Fruit fly (Drosophila melanogaster) whole organism, adult: ENCODE results near the gene CG3618.

Experiments used
- CG11617 ChIP-seq: fragments of 200-800 bp; sonication (Bioruptor generic); optimal IDR thresholded peaks from 2 replicates; lab custom pipeline; 2017; ENCODE audit warnings: mild to moderate bottlenecking, missing biosample characterization, missing genetic modification reagents, missing genetic modification characterization
- CG12768 ChIP-seq: fragments of 200-800 bp; sonication (Bioruptor generic); optimal IDR thresholded peaks from 2 replicates; lab custom pipeline; 2017; ENCODE audit warnings: missing biosample characterization, missing genetic modification characterization, mild to moderate bottlenecking, moderate library complexity, missing genetic modification reagents
- CG14711 ChIP-seq: fragments of 200-800 bp; sonication (Bioruptor generic); optimal IDR thresholded peaks from 2 replicates; lab custom pipeline; 2018; ENCODE audit warnings: missing biosample characterization, mild to moderate bottlenecking, missing genetic modification characterization, moderate library complexity
- CG1620 ChIP-seq: fragments of 200-800 bp; sonication (Bioruptor generic); optimal IDR thresholded peaks from 2 replicates; lab custom pipeline; 2016; ENCODE audit warnings: missing biosample characterization, missing genetic modification characterization
- CG33017 ChIP-seq: fragments of 200-800 bp; sonication (Bioruptor generic); optimal IDR thresholded peaks from 2 replicates; lab custom pipeline; 2018; ENCODE audit warnings: missing biosample characterization, mild to moderate bottlenecking, missing genetic modification characterization, moderate library complexity
- CG5204 ChIP-seq: fragments of 200-800 bp; sonication (Bioruptor generic); optimal IDR thresholded peaks from 2 replicates; lab custom pipeline; 2016; ENCODE audit warnings: missing biosample characterization, missing genetic modification characterization
- CG7045 ChIP-seq: fragments of 200-800 bp; sonication (Bioruptor generic); optimal IDR thresholded peaks from 2 replicates; lab custom pipeline; 2017; ENCODE audit warnings: missing biosample characterization, mild to moderate bottlenecking, missing genetic modification characterization
- CG7101 ChIP-seq: fragments of 200-800 bp; sonication (Bioruptor generic); optimal IDR thresholded peaks from 2 replicates; lab custom pipeline; 2018; ENCODE audit warnings: missing biosample characterization, mild to moderate bottlenecking, missing genetic modification characterization, moderate library complexity
- Clk ChIP-seq: fragments of 200-800 bp; sonication (Bioruptor generic); optimal IDR thresholded peaks from 2 replicates; lab custom pipeline; 2017; ENCODE audit warnings: missing biosample characterization, missing genetic modification characterization
- Crg-1 ChIP-seq: fragments of 200-800 bp; sonication (Bioruptor generic); optimal IDR thresholded peaks from 2 replicates; lab custom pipeline; 2016; ENCODE audit warnings: missing biosample characterization, missing genetic modification characterization
- Hr96 ChIP-seq: fragments of 200-800 bp; sonication (Bioruptor generic); optimal IDR thresholded peaks from 2 replicates; lab custom pipeline; 2016; ENCODE audit warnings: missing biosample characterization, missing genetic modification characterization
- Mnt ChIP-seq: fragments of 200-800 bp; sonication (Bioruptor generic); optimal IDR thresholded peaks from 2 replicates; lab custom pipeline; 2016; ENCODE audit warnings: missing biosample characterization, mild to moderate bottlenecking, missing genetic modification characterization
- bab1 ChIP-seq: fragments of 200-800 bp; sonication (Bioruptor generic); optimal IDR thresholded peaks from 3 replicates; lab custom pipeline; 2019; ENCODE audit warnings: missing biosample characterization, mild to moderate bottlenecking, missing genetic modification characterization, moderate library complexity
- cic ChIP-seq: fragments of 200-800 bp; sonication (Bioruptor generic); optimal IDR thresholded peaks from 2 replicates; lab custom pipeline; 2017; ENCODE audit warnings: missing biosample characterization, mild to moderate bottlenecking, missing genetic modification characterization, moderate library complexity
- cnc ChIP-seq, 2 experiments: fragments of >200 bp; optimal IDR thresholded peaks; 2 replicates each; lab custom pipeline; 2017
- kay ChIP-seq: fragments of 200-800 bp; sonication (Bioruptor generic); peaks from one replicate; lab custom pipeline; 2016; ENCODE audit warnings: missing biosample characterization, missing genetic modification characterization, borderline replicate concordance
- ovo ChIP-seq: fragments of 200-800 bp; sonication (Bioruptor generic); optimal IDR thresholded peaks from 2 replicates; lab custom pipeline; 2016; ENCODE audit warnings: missing biosample characterization, missing genetic modification characterization
- pad ChIP-seq: fragments of 200-800 bp; sonication (Bioruptor generic); optimal IDR thresholded peaks from 3 replicates; lab custom pipeline; 2017; ENCODE audit warnings: missing biosample characterization, missing genetic modification characterization, mild to moderate bottlenecking, moderate library complexity, missing genetic modification reagents
- tj ChIP-seq: fragments of 200-800 bp; sonication (Bioruptor generic); optimal IDR thresholded peaks from 3 replicates; lab custom pipeline; 2017; ENCODE audit warnings: missing biosample characterization, mild to moderate bottlenecking, missing genetic modification characterization, moderate library complexity
- toe ChIP-seq: fragments of 200-800 bp; sonication (Bioruptor generic); optimal IDR thresholded peaks from 2 replicates; lab custom pipeline; 2016; ENCODE audit warnings: missing biosample characterization, missing genetic modification characterization

Gene CG3618

DNA sequence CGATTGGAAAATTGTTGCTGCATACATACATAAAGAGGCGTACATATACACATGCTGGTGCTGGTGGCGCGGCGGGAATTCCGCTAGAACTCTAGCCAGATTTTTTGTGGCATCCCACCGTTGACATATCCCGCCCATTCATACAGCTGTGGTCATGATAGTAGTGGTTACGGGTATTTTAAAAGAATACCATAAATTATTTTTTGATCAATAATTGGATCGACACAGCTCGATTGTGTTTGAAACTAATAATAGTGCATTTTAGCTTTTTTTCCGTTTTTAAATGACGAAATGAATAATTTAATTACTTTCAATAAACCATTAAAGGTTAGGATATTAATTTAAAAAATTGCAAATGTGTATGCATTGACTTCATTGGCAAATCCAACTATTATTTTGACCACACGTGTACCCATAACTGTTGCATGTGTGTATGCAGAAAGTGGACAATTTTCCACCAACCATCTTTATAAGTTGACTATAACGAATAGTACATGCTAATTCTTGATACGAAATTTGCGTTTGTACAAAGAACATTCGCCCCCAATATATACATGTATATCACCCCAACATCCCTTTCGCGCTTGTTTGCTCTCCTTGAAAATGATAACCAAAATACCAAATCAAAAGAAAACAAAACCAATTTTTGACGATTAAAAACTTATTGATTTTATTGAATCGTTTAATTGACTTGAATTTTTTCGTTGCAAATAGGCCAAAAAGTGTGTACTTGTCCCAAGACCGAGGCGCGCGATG, 43.8 kb downstream of the CG3618 start:
- TF ChIP-seq CG1620 (GFP tag; lab: Kevin White, UChicago), result peak; percentile 39
- peak; percentile 65 for TF ChIP-seq CG7045
- no peak for TF ChIP-seq ovo
- no peak for TF ChIP-seq tj
- peak; percentile 65 for TF ChIP-seq CG33017 (tag; lab: Kevin White, UChicago)
- no peak for TF ChIP-seq pad (GFP tag; lab: Kevin White, UChicago)
- peak; percentile 30 for TF ChIP-seq Crg-1
- no peak for TF ChIP-seq Hr96
- TF ChIP-seq CG5204, result no peak
- TF ChIP-seq Mnt (GFP tag; lab: Kevin White, UChicago), result peak; percentile 22
- peak; percentile 50 for TF ChIP-seq CG12768 (GFP tag; lab: Kevin White, UChicago)
- peak; percentile 90 for TF ChIP-seq kay
- TF ChIP-seq Clk (GFP tag; lab: Kevin White, UChicago), result peak; percentile 31
- peak; percentile 58 for TF ChIP-seq CG14711 (tag; lab: Kevin White, UChicago)
- peak; percentile 70 for TF ChIP-seq CG7101 (tag; lab: Kevin White, UChicago)
- peak; percentile 85 for TF ChIP-seq bab1 (GFP tag; lab: Kevin White, UChicago)
- peak; percentile 47 for TF ChIP-seq CG11617
- no peak for TF ChIP-seq cic (GFP tag; lab: Kevin White, UChicago)
- TF ChIP-seq cnc (optimal IDR thresholded peaks at IDR 0.05; lab: Kevin White, UChicago), result no peak
- TF ChIP-seq toe, result no peak

DNA sequence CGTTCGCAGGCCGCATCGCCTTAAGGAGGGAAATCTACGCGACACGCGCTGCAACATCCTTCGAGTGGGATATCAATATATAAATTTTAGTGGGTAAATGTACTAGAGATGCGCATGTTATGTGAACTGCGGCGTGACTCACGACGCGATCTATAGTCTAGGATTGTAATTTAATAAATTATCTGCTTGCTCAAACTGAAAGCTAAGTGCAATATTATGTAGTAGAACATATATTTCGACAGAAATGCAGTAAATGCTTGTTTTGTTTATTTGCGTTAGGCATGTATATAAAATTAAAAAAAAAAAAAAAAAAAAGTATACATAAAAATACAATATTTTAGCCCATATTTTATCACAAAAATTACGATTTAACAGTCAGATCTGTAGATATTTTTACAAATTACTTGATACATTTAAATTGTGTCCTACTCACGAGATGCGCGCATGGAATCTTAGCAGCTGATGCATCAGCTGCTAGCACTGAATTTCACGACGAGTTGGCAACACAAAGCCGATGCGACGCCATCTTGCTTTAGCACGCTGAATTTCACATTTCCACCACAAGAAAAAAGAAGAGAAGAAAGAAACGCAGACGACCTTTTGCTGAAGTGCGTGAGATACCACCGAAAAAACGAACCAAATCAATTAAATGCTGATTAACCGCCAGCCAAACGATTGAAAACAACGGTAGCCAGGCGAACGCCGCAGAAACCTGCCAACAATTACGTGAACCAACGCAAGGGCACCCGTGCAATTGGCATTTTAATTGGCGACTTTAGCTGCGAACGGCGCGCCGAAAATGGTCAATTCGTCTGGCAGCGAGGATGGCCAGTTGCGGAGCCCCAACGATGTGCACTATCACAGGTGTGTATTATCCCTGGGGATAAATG, 44.6 kb downstream of the CG3618 start, which contains the start of the genes CG4042 and Pitslre:
Gene CG4042, minus strand, starts transcription at position 507 of the 890 bp plus-strand sequence.
Gene Pitslre, plus strand, starts transcription at position 528 of the 890 bp plus-strand sequence.
- TF ChIP-seq CG1620 (GFP tag; lab: Kevin White, UChicago) (peak; percentile 13), tj (peak; percentile 2), Crg-1 (peak; percentile 28), CG14711 (tag; lab: Kevin White, UChicago) (no peak), bab1 (GFP tag; lab: Kevin White, UChicago) (no peak), CG7101 (tag; lab: Kevin White, UChicago) (peak; percentile 9), kay (peak; percentile 66), Mnt (GFP tag; lab: Kevin White, UChicago) (peak; percentile 77), CG12768 (GFP tag; lab: Kevin White, UChicago) (no peak), toe (peak; percentile 63), CG7045 (no peak)

DNA sequence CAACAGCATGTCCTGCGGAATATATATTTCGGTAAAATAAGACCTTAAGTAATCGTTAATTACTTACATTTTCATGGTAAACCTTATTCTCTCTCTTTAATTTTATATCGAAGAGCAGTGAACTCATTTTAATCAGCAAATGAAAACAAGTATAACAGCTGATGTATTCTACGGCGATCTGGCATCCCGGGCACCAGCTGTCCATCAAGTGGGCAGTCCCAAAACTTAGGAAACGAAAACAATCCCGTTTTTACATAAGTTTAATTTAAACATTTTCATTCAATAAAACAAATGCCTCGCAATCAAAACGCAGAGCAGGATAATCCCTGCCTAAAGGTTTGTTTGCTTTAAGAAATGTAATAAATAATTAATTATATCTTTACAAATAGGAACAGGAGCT, 46.5 kb downstream of the CG3618 start, which contains the start of the genes CG4074 and CG4186:
Gene CG4074, minus strand, starts transcription at position 151 of the 400 bp plus-strand sequence.
Gene CG4186, plus strand, starts transcription at position 237 of the 400 bp plus-strand sequence.
- TF ChIP-seq Mnt (GFP tag; lab: Kevin White, UChicago) (peak; percentile 18), tj (no peak), CG11617 (peak; percentile 17), bab1 (GFP tag; lab: Kevin White, UChicago) (peak; percentile 17), ovo (no peak), kay (peak; percentile 66), CG7101 (tag; lab: Kevin White, UChicago) (no peak)

- TF ChIP-seq CG12768 (GFP tag; lab: Kevin White, UChicago) (no peak), Clk (GFP tag; lab: Kevin White, UChicago) (no peak), Crg-1 (no peak), tj (no peak), toe (no peak), CG5204 (no peak), CG7045 (no peak), cic (GFP tag; lab: Kevin White, UChicago) (no peak), CG33017 (tag; lab: Kevin White, UChicago) (no peak), bab1 (GFP tag; lab: Kevin White, UChicago) (no peak), ovo (no peak), Mnt (GFP tag; lab: Kevin White, UChicago) (no peak), CG7101 (tag; lab: Kevin White, UChicago) (no peak), CG14711 (tag; lab: Kevin White, UChicago) (no peak), kay (no peak), cnc (optimal IDR thresholded peaks at IDR 0.05; lab: Kevin White, UChicago) (no peak), Hr96 (no peak), pad (GFP tag; lab: Kevin White, UChicago) (no peak), CG1620 (GFP tag; lab: Kevin White, UChicago) (no peak)
Observed at dm6 chr3L:20767227-20767626, 48.6 kb downstream of the CG3618 start.
